Fruit fly (Drosophila melanogaster): ENCODE measurements around the gene rols.

- TF ChIP-seq Hr38 (GFP tag; optimal IDR thresholded peaks at IDR 0.05) (no peak), esn (GFP tag; optimal IDR thresholded peaks at IDR 0.05) (peak; percentile 44), Blimp-1 (GFP tag; optimal IDR thresholded peaks at IDR 0.05) (peak; percentile 3), dac (GFP tag; optimal IDR thresholded peaks at IDR 0.05) (no peak), Sox102F (GFP tag; optimal IDR thresholded peaks at IDR 0.05) (no peak), OdsH (GFP tag; optimal IDR thresholded peaks at IDR 0.05) (peak; percentile 55), CG16779 (tag; optimal IDR thresholded peaks at IDR 0.05) (peak; percentile 27), lz (GFP tag; optimal IDR thresholded peaks at IDR 0.05) (peak; percentile 22), Sox15 (GFP tag; optimal IDR thresholded peaks at IDR 0.05) (peak; percentile 3), Met (GFP tag; optimal IDR thresholded peaks at IDR 0.05) (peak; percentile 26), spab (GFP tag; optimal IDR thresholded peaks at IDR 0.05) (peak; percentile 58), Ets21C (GFP tag; optimal IDR thresholded peaks at IDR 0.05) (peak; percentile 4), CG11294 (GFP tag; IDR thresholded peaks at IDR 0.05) (no peak), CG31627 (GFP tag; optimal IDR thresholded peaks at IDR 0.05) (peak; percentile 0)
Measured at dm6 chr3L:12056286-12057178, 8.1 kb downstream of the rols start.

Measured in whole organism, prepupa.